Worm (Caenorhabditis elegans): ENCODE measurements around the gene C33D9.8.

- TF ChIP-seq nhr-237 (tag; optimal IDR thresholded peaks at IDR 0.05): no peak
- no peak for TF ChIP-seq nhr-12 (tag; optimal IDR thresholded peaks at IDR 0.05)
- no peak for TF ChIP-seq lin-15B (tag; optimal IDR thresholded peaks at IDR 0.05)
- no peak for TF ChIP-seq tbx-2 (tag; optimal IDR thresholded peaks at IDR 0.05)
- no peak for TF ChIP-seq nfya-1 (tag; optimal IDR thresholded peaks at IDR 0.05; ENCODE audit: insufficient read depth)
- no peak for TF ChIP-seq mdl-1 (tag; optimal IDR thresholded peaks at IDR 0.05)
- TF ChIP-seq ztf-11 (tag; optimal IDR thresholded peaks at IDR 0.05): no peak
- TF ChIP-seq snpc-4 (tag; optimal IDR thresholded peaks at IDR 0.05): no peak
- TF ChIP-seq skn-1 (tag; optimal IDR thresholded peaks at IDR 0.05): no peak
- no peak for TF ChIP-seq elt-3 (tag; optimal IDR thresholded peaks at IDR 0.05)
- no peak for TF ChIP-seq ceh-9 (tag; optimal IDR thresholded peaks at IDR 0.05)
- no peak for TF ChIP-seq unc-62 (GFP tag; optimal IDR thresholded peaks at IDR 0.05)
Observed at ce11 chrIV:8813614-8814013, 27.1 kb upstream of the C33D9.8 start, which contains the start of gene exc-5.
